Fruit fly (Drosophila melanogaster) S2 (cell line): ENCODE results near the gene Myo10A.

Source experiments
- CG8478 ChIP-seq: fragments of >200 bp; optimal IDR thresholded peaks from 2 replicates; lab custom pipeline; 2018
- CTCF ChIP-seq, 2 experiments: fragments of >200 bp; optimal IDR thresholded peaks; 2 replicates each; lab custom pipeline; 2018

DNA sequence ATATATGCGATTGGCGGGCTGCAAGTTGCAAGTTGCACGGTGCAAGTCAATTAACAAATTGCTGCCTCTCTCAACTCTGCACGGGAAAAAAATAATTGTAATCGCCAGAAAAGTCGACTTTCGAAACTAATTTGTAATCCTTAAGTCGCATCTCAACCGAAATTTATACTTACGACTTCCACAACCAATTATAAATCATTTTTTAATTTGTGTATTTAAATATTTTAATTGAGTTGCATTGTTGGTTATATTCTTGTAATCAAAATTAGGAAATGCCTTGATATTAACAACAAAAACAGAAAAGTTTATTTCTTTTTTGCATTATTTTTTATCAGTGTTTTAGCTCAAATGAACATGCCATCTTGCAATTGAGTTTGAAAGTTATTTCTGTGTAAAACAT lies 29.3 kb downstream of the Myo10A start:
- no peak for TF ChIP-seq CG8478 (lab: Kevin White, UChicago)
- TF ChIP-seq CTCF (optimal IDR thresholded peaks at IDR 0.05; lab: Kevin White, UChicago), result no peak
